Fruit fly (Drosophila melanogaster) whole organism, pupa: Measurements from ENCODE around the gene ppk27.

Experiments used
- CG10348 ChIP-seq: fragments of 200-800 bp; sonication (Bioruptor generic); IDR thresholded peaks from 2 replicates; pipeline ENCODE4 v1.3.6; 2022; ENCODE audit warnings: missing biosample characterization, missing genetic modification characterization
- CG12605 ChIP-seq: fragments of 200-800 bp; sonication (Bioruptor generic); IDR thresholded peaks from 2 replicates; pipeline ENCODE4 v1.3.6; 2022; ENCODE audit warnings: missing biosample characterization, missing genetic modification characterization
- CG13204 ChIP-seq: fragments of 200-800 bp; sonication (Bioruptor generic); optimal IDR thresholded peaks from 2 replicates; lab custom pipeline; 2018; ENCODE audit warnings: missing biosample characterization, mild to moderate bottlenecking, missing genetic modification characterization, moderate library complexity
- CG14655 ChIP-seq: fragments of 200-800 bp; sonication (Bioruptor generic); optimal IDR thresholded peaks from 3 replicates; lab custom pipeline; 2017; ENCODE audit warnings: mild to moderate bottlenecking, missing biosample characterization, missing genetic modification reagents, missing genetic modification characterization
- CG15710 ChIP-seq: fragments of 200-800 bp; sonication (Bioruptor generic); optimal IDR thresholded peaks from 2 replicates; lab custom pipeline; 2018; ENCODE audit warnings: missing biosample characterization, mild to moderate bottlenecking, missing genetic modification characterization, moderate library complexity
- CG17806 ChIP-seq: fragments of 200-800 bp; sonication (Bioruptor generic); optimal IDR thresholded peaks from 2 replicates; lab custom pipeline; 2018; ENCODE audit warnings: missing biosample characterization, mild to moderate bottlenecking, missing genetic modification characterization, moderate library complexity
- CG32121 ChIP-seq: fragments of 200-800 bp; sonication (Bioruptor generic); IDR thresholded peaks from 2 replicates; pipeline ENCODE4 v1.3.6; 2022; ENCODE audit warnings: missing biosample characterization, missing genetic modification characterization
- CG34367 ChIP-seq: fragments of 200-800 bp; sonication (Bioruptor generic); optimal IDR thresholded peaks from 2 replicates; lab custom pipeline; 2018; ENCODE audit warnings: missing biosample characterization, mild to moderate bottlenecking, missing genetic modification characterization
- CG4496 ChIP-seq: fragments of 200-800 bp; sonication (Bioruptor generic); IDR thresholded peaks from 3 replicates; pipeline ENCODE4 v1.3.6; 2022; ENCODE audit warnings: missing biosample characterization, missing genetic modification characterization
- CG8159 ChIP-seq: fragments of 200-800 bp; sonication (Bioruptor generic); optimal IDR thresholded peaks from 3 replicates; lab custom pipeline; 2018; ENCODE audit warnings: missing biosample characterization, mild to moderate bottlenecking, missing genetic modification characterization, moderate library complexity
- CG8301 ChIP-seq: fragments of 200-800 bp; sonication (Bioruptor generic); optimal IDR thresholded peaks from 2 replicates; lab custom pipeline; 2018; ENCODE audit warnings: missing biosample characterization, mild to moderate bottlenecking, missing genetic modification characterization
- CG9948 ChIP-seq: fragments of 200-800 bp; sonication (Bioruptor generic); optimal IDR thresholded peaks from 2 replicates; lab custom pipeline; 2018; ENCODE audit warnings: missing biosample characterization, mild to moderate bottlenecking, missing genetic modification characterization, moderate library complexity
- D1 ChIP-seq: fragments of 200-800 bp; sonication (Bioruptor generic); optimal IDR thresholded peaks from 2 replicates; lab custom pipeline; 2018; ENCODE audit warnings: missing biosample characterization, mild to moderate bottlenecking, missing genetic modification characterization, moderate library complexity
- EcR ChIP-seq: fragments of 200-800 bp; sonication (Bioruptor generic); optimal IDR thresholded peaks from 3 replicates; lab custom pipeline; 2019; ENCODE audit warnings: missing biosample characterization, missing genetic modification characterization, mild to moderate bottlenecking, moderate library complexity, missing genetic modification reagents
- Ets98B ChIP-seq: fragments of 200-800 bp; sonication (Bioruptor generic); IDR thresholded peaks from 2 replicates; pipeline ENCODE4 v1.3.6; 2022; ENCODE audit warnings: missing biosample characterization, missing genetic modification characterization
- Pif1A ChIP-seq: fragments of 200-800 bp; sonication (Bioruptor generic); optimal IDR thresholded peaks from 3 replicates; lab custom pipeline; 2016; ENCODE audit warnings: missing biosample characterization, missing genetic modification characterization
- Pif1B ChIP-seq: fragments of 200-800 bp; sonication (Bioruptor generic); optimal IDR thresholded peaks from 3 replicates; lab custom pipeline; 2016; ENCODE audit warnings: missing biosample characterization, missing genetic modification characterization
- Snoo ChIP-seq: fragments of 200-800 bp; sonication (Bioruptor generic); optimal IDR thresholded peaks from 3 replicates; lab custom pipeline; 2017; ENCODE audit warnings: missing biosample characterization, mild to moderate bottlenecking, missing genetic modification characterization, inconsistent platforms
- fd96Ca ChIP-seq: fragments of 200-800 bp; sonication (Bioruptor generic); IDR thresholded peaks from 3 replicates; pipeline ENCODE4 v1.3.6; 2022; ENCODE audit warnings: missing biosample characterization, missing genetic modification characterization
- gl ChIP-seq: fragments of 200-800 bp; sonication (Bioruptor generic); optimal IDR thresholded peaks from 2 replicates; lab custom pipeline; 2018; ENCODE audit warnings: missing biosample characterization, mild to moderate bottlenecking, missing genetic modification characterization
- rn ChIP-seq: fragments of 200-800 bp; sonication (Bioruptor generic); IDR thresholded peaks from 2 replicates; pipeline ENCODE4 v1.3.6; 2022; ENCODE audit warnings: missing biosample characterization, missing genetic modification characterization

The ppk27 gene

dm6 chr3L:3798488-3798887 is 43.5 kb upstream of the ppk27 start:
- TF ChIP-seq CG12605 (GFP tag; lab: Robert Waterston, UW) (no peak), CG9948 (no peak), CG32121 (GFP tag; lab: Robert Waterston, UW) (no peak), CG10348 (GFP tag; lab: Robert Waterston, UW) (no peak), rn (GFP tag; lab: Robert Waterston, UW) (no peak), Snoo (no peak), Pif1B (GFP tag; lab: Kevin White, UChicago) (no peak), fd96Ca (GFP tag; lab: Robert Waterston, UW) (no peak), CG14655 (GFP tag; lab: Kevin White, UChicago) (no peak), CG15710 (tag; lab: Kevin White, UChicago) (no peak), CG8301 (tag; lab: Kevin White, UChicago) (no peak), D1 (tag; lab: Kevin White, UChicago) (no peak), CG4496 (GFP tag; lab: Robert Waterston, UW) (no peak), CG34367 (tag; lab: Kevin White, UChicago) (no peak)

dm6 chr3L:3797681-3798080 is 42.7 kb upstream of the ppk27 start:
- no peak for TF ChIP-seq EcR
- TF ChIP-seq CG8159 (tag; lab: Kevin White, UChicago) = no peak
- no peak for TF ChIP-seq CG4496 (GFP tag; lab: Robert Waterston, UW)
- TF ChIP-seq CG9948 = no peak
- TF ChIP-seq CG8301 (tag; lab: Kevin White, UChicago) = no peak
- TF ChIP-seq CG10348 (GFP tag; lab: Robert Waterston, UW) = no peak

dm6 chr3L:3791043-3791682 is 36.2 kb upstream of the ppk27 start:
- TF ChIP-seq CG17806 (tag; lab: Kevin White, UChicago) = peak; percentile 3
- peak; percentile 51; the same call in 1 of the 2 replicates for TF ChIP-seq CG32121 (GFP tag; lab: Robert Waterston, UW)
- peak; percentile 50 for TF ChIP-seq CG8301 (tag; lab: Kevin White, UChicago)
- peak; percentile 3 for TF ChIP-seq CG9948
- no peak; the same call in 1 of the 2 replicates for TF ChIP-seq Ets98B (GFP tag; lab: Robert Waterston, UW)
- TF ChIP-seq CG8159 (tag; lab: Kevin White, UChicago) = peak; percentile 17
- TF ChIP-seq Pif1A (GFP tag; lab: Kevin White, UChicago) = peak; percentile 17
- peak; percentile 62 for TF ChIP-seq fd96Ca (GFP tag; lab: Robert Waterston, UW)
- TF ChIP-seq CG4496 (GFP tag; lab: Robert Waterston, UW) = peak; percentile 63
- TF ChIP-seq CG14655 (GFP tag; lab: Kevin White, UChicago) = peak; percentile 74
- no peak for TF ChIP-seq D1 (tag; lab: Kevin White, UChicago)
- TF ChIP-seq gl (tag; lab: Kevin White, UChicago) = no peak
- no peak for TF ChIP-seq rn (GFP tag; lab: Robert Waterston, UW)

dm6 chr3L:3790504-3790903 is 35.5 kb upstream of the ppk27 start, which contains the start of gene CG32266:
Gene CG32266 (plus strand): TSS chr3L:3790804.
- TF ChIP-seq CG8301 (tag; lab: Kevin White, UChicago) = no peak
- TF ChIP-seq Snoo = no peak
- TF ChIP-seq CG17806 (tag; lab: Kevin White, UChicago) = no peak
- no peak for TF ChIP-seq CG12605 (GFP tag; lab: Robert Waterston, UW)
- no peak for TF ChIP-seq CG4496 (GFP tag; lab: Robert Waterston, UW)
- no peak for TF ChIP-seq gl (tag; lab: Kevin White, UChicago)
- TF ChIP-seq CG32121 (GFP tag; lab: Robert Waterston, UW) = no peak
- no peak for TF ChIP-seq Ets98B (GFP tag; lab: Robert Waterston, UW)
- TF ChIP-seq EcR = no peak
- TF ChIP-seq D1 (tag; lab: Kevin White, UChicago) = no peak
- TF ChIP-seq rn (GFP tag; lab: Robert Waterston, UW) = no peak
- no peak for TF ChIP-seq Pif1A (GFP tag; lab: Kevin White, UChicago)
- no peak for TF ChIP-seq Pif1B (GFP tag; lab: Kevin White, UChicago)
- no peak for TF ChIP-seq CG14655 (GFP tag; lab: Kevin White, UChicago)
- TF ChIP-seq, all 21 proteins: peak for 0

- TF ChIP-seq Ets98B (GFP tag; lab: Robert Waterston, UW) (no peak; the same call in 1 of the 2 replicates), CG32121 (GFP tag; lab: Robert Waterston, UW) (no peak), EcR (no peak), gl (tag; lab: Kevin White, UChicago) (no peak), CG4496 (GFP tag; lab: Robert Waterston, UW) (peak; percentile 52; the same call in 1 of the 3 replicates), CG13204 (GFP tag; lab: Kevin White, UChicago) (no peak), CG8301 (tag; lab: Kevin White, UChicago) (no peak), D1 (tag; lab: Kevin White, UChicago) (peak; percentile 49), fd96Ca (GFP tag; lab: Robert Waterston, UW) (peak; percentile 17; the same call in 1 of the 3 replicates), CG34367 (tag; lab: Kevin White, UChicago) (no peak), Pif1A (GFP tag; lab: Kevin White, UChicago) (no peak), CG9948 (no peak), CG14655 (GFP tag; lab: Kevin White, UChicago) (peak; percentile 18), Snoo (peak; percentile 35), CG12605 (GFP tag; lab: Robert Waterston, UW) (no peak), rn (GFP tag; lab: Robert Waterston, UW) (no peak), Pif1B (GFP tag; lab: Kevin White, UChicago) (no peak)
Observed at dm6 chr3L:3788790-3789421, 33.9 kb upstream of the ppk27 start.
